Worm (Caenorhabditis elegans) whole organism, L4 larva: ENCODE measurements around the gene gcy-11.

Experiments used
- D1046.2 ChIP-seq: fragments of 200-800 bp; sonication (Bioruptor generic); IDR thresholded peaks from 2 replicates; pipeline ENCODE4 v1.3.6; 2022; ENCODE audit warnings: missing genetic modification characterization, missing compliant biosample characterization
- F37D6.2 ChIP-seq: sonication (generic microtip); optimal IDR thresholded peaks from 2 replicates; lab custom pipeline; 2016; ENCODE audit warnings: mild to moderate bottlenecking, missing genetic modification characterization, missing compliant biosample characterization
- R02D3.7 ChIP-seq: fragments of 150-350 bp; sonication (generic microtip); optimal IDR thresholded peaks from 3 replicates; lab custom pipeline; 2014; ENCODE audit warnings: missing biosample characterization, missing genetic modification characterization
- Y105C5A.15 ChIP-seq: fragments of 200-800 bp; sonication (Bioruptor generic); IDR thresholded peaks from 2 replicates; pipeline ENCODE4 v1.3.6; 2022; ENCODE audit warnings: missing genetic modification characterization, missing compliant biosample characterization
- Y48G9A.11 ChIP-seq: fragments of 200-800 bp; sonication (Bioruptor generic); IDR thresholded peaks from 2 replicates; pipeline ENCODE4 v1.3.6; 2022; ENCODE audit warnings: missing genetic modification reagents, missing genetic modification characterization, missing compliant biosample characterization
- Y5F2A.4 ChIP-seq: fragments of 200-800 bp; sonication (Bioruptor generic); optimal IDR thresholded peaks from 2 replicates; lab custom pipeline; 2018; ENCODE audit warnings: mild to moderate bottlenecking, missing genetic modification characterization, missing compliant biosample characterization
- ama-1 ChIP-seq: fragments of 150-350 bp; optimal IDR thresholded peaks from 2 replicates; lab custom pipeline; 2014; ENCODE audit warnings: inconsistent platforms, mixed read lengths
- attf-4 ChIP-seq: sonication (generic microtip); optimal IDR thresholded peaks from 3 replicates; lab custom pipeline; 2017; ENCODE audit warnings: missing biosample characterization, missing genetic modification characterization
- ceh-20 ChIP-seq: fragments of 200-800 bp; sonication (Bioruptor generic); IDR thresholded peaks from 2 replicates; pipeline ENCODE4 v1.3.6; 2022; ENCODE audit warnings: missing genetic modification reagents, missing genetic modification characterization, missing compliant biosample characterization
- ceh-28 ChIP-seq: fragments of 150-350 bp; optimal IDR thresholded peaks from 2 replicates; lab custom pipeline; 2014; ENCODE audit warnings: missing biosample characterization, missing genetic modification reagents, missing genetic modification characterization
- ceh-32 ChIP-seq: sonication (generic microtip); optimal IDR thresholded peaks from 2 replicates; lab custom pipeline; 2016; ENCODE audit warnings: mild to moderate bottlenecking, missing genetic modification characterization, missing compliant biosample characterization; ENCODE audit not compliant: poor library complexity
- ceh-44 ChIP-seq: fragments of 200-800 bp; sonication (Bioruptor generic); IDR thresholded peaks from 2 replicates; pipeline ENCODE4 v1.3.6; 2022; ENCODE audit warnings: missing genetic modification reagents, missing genetic modification characterization, missing compliant biosample characterization
- ceh-82 ChIP-seq: sonication (generic microtip); optimal IDR thresholded peaks from 2 replicates; lab custom pipeline; 2017; ENCODE audit warnings: missing biosample characterization, missing genetic modification characterization
- ctbp-1 ChIP-seq: fragments of 200-800 bp; sonication (Bioruptor generic); IDR thresholded peaks from 2 replicates; pipeline ENCODE4 v1.3.6; 2022; ENCODE audit warnings: missing genetic modification reagents, missing genetic modification characterization, missing compliant biosample characterization
- daf-12 ChIP-seq: fragments of 150-350 bp; optimal IDR thresholded peaks from 2 replicates; lab custom pipeline; 2014; ENCODE audit warnings: missing biosample characterization, missing genetic modification reagents, missing genetic modification characterization
- daf-19 ChIP-seq: fragments of 200-800 bp; sonication (Bioruptor generic); conservative IDR thresholded peaks from 2 replicates; pipeline ENCODE4 v1.3.6; 2022; ENCODE audit warnings: missing genetic modification characterization, missing compliant biosample characterization
- dmd-6 ChIP-seq: fragments of 200-800 bp; sonication (Bioruptor generic); IDR thresholded peaks from 2 replicates; pipeline ENCODE4 v1.3.6; 2022; ENCODE audit warnings: missing genetic modification reagents, missing genetic modification characterization, missing compliant biosample characterization
- dmd-9 ChIP-seq: fragments of 200-800 bp; sonication (Bioruptor generic); IDR thresholded peaks from 2 replicates; pipeline ENCODE4 v1.3.6; 2022; ENCODE audit warnings: missing genetic modification reagents, missing genetic modification characterization, missing compliant biosample characterization
- dpl-1 ChIP-seq: fragments of 150-350 bp; optimal IDR thresholded peaks from 2 replicates; lab custom pipeline; 2014; ENCODE audit warnings: missing biosample characterization, missing genetic modification reagents, missing genetic modification characterization
- dve-1 ChIP-seq: sonication (generic microtip); optimal IDR thresholded peaks from 2 replicates; lab custom pipeline; 2017; ENCODE audit warnings: antibody characterized with exemption, mild to moderate bottlenecking, missing genetic modification characterization, missing compliant biosample characterization; ENCODE audit not compliant: insufficient read depth
- fkh-10 ChIP-seq: fragments of 150-350 bp; optimal IDR thresholded peaks from 2 replicates; lab custom pipeline; 2014; ENCODE audit warnings: missing biosample characterization, missing genetic modification reagents, missing genetic modification characterization
- fos-1 ChIP-seq: fragments of 150-350 bp; optimal IDR thresholded peaks from 2 replicates; lab custom pipeline; 2014; ENCODE audit warnings: missing biosample characterization, missing genetic modification characterization
- gei-8 ChIP-seq: fragments of 200-800 bp; sonication (Bioruptor generic); optimal IDR thresholded peaks from 2 replicates; lab custom pipeline; 2018; ENCODE audit warnings: mild to moderate bottlenecking, missing genetic modification characterization, missing compliant biosample characterization
- jun-1 ChIP-seq: fragments of 150-350 bp; optimal IDR thresholded peaks from 2 replicates; lab custom pipeline; 2014; ENCODE audit warnings: missing biosample characterization, missing genetic modification reagents, missing genetic modification characterization
- lin-1 ChIP-seq: fragments of 200-800 bp; sonication (Bioruptor generic); IDR thresholded peaks from 2 replicates; pipeline ENCODE4 v1.3.6; 2022; ENCODE audit warnings: missing genetic modification reagents, missing genetic modification characterization, missing compliant biosample characterization
- lin-13 ChIP-seq: fragments of 150-350 bp; optimal IDR thresholded peaks from 2 replicates; lab custom pipeline; 2014; ENCODE audit warnings: missing biosample characterization, missing genetic modification reagents, missing genetic modification characterization
- lin-15B ChIP-seq: fragments of 150-350 bp; sonication (generic microtip); optimal IDR thresholded peaks from 3 replicates; lab custom pipeline; 2014; ENCODE audit warnings: missing biosample characterization, missing genetic modification characterization
- lin-29 ChIP-seq: fragments of 200-800 bp; sonication (Bioruptor generic); IDR thresholded peaks from 2 replicates; pipeline ENCODE4 v1.3.6; 2022; ENCODE audit warnings: missing genetic modification reagents, missing genetic modification characterization, missing compliant biosample characterization
- lin-38 ChIP-seq: fragments of 200-800 bp; sonication (Bioruptor generic); IDR thresholded peaks from 2 replicates; pipeline ENCODE4 v1.3.6; 2022; ENCODE audit warnings: missing genetic modification reagents, missing genetic modification characterization, missing compliant biosample characterization
- lin-39 ChIP-seq: fragments of 150-350 bp; optimal IDR thresholded peaks from 2 replicates; lab custom pipeline; 2014; ENCODE audit warnings: missing biosample characterization, missing genetic modification reagents, missing genetic modification characterization
- madf-5 ChIP-seq, 2 experiments: fragments of 200-800 bp; sonication (Bioruptor generic); IDR thresholded peaks; 2 replicates each; pipeline ENCODE4 v1.3.6; 2022; ENCODE audit warnings: missing compliant biosample characterization in 2 of 2, missing genetic modification characterization in 2 of 2
- mdl-1 ChIP-seq, 2 experiments: fragments of 150-350 bp in 1 of 2; sonication (generic microtip) in 1 of 2; optimal IDR thresholded peaks; 2 replicates each; lab custom pipeline; 2014 to 2017; ENCODE audit warnings: missing biosample characterization in 2 of 2, missing genetic modification characterization in 2 of 2
- mdt-29 ChIP-seq: fragments of 200-800 bp; sonication (Bioruptor generic); IDR thresholded peaks from 2 replicates; pipeline ENCODE4 v1.3.6; 2022; ENCODE audit warnings: missing genetic modification reagents, missing genetic modification characterization, missing compliant biosample characterization
- mep-1 ChIP-seq: fragments of 150-350 bp; sonication (generic microtip); optimal IDR thresholded peaks from 3 replicates; lab custom pipeline; 2014; ENCODE audit warnings: missing biosample characterization, missing genetic modification characterization
- mes-2 ChIP-seq: sonication (generic microtip); optimal IDR thresholded peaks from 2 replicates; lab custom pipeline; 2016; ENCODE audit warnings: missing genotype, mild to moderate bottlenecking, missing genetic modification characterization, missing compliant biosample characterization; ENCODE audit not compliant: poor library complexity, severe bottlenecking
- nhr-10 ChIP-seq: fragments of 150-350 bp; optimal IDR thresholded peaks from 2 replicates; lab custom pipeline; 2014; ENCODE audit warnings: missing biosample characterization, missing genetic modification characterization
- nhr-11 ChIP-seq: fragments of 150-350 bp; optimal IDR thresholded peaks from 2 replicates; lab custom pipeline; 2014; ENCODE audit warnings: missing biosample characterization, missing genetic modification characterization
- nhr-237 ChIP-seq: sonication (generic microtip); optimal IDR thresholded peaks from 2 replicates; lab custom pipeline; 2017; ENCODE audit warnings: missing biosample characterization, missing genetic modification characterization
- nhr-28 ChIP-seq: fragments of 150-350 bp; optimal IDR thresholded peaks from 2 replicates; lab custom pipeline; 2014; ENCODE audit warnings: missing biosample characterization, missing genetic modification characterization
- nhr-41 ChIP-seq: fragments of 200-800 bp; sonication (Bioruptor generic); IDR thresholded peaks from 2 replicates; pipeline ENCODE4 v1.3.6; 2022; ENCODE audit warnings: missing genetic modification reagents, missing genetic modification characterization, missing compliant biosample characterization
- nhr-48 ChIP-seq: sonication (generic microtip); optimal IDR thresholded peaks from 2 replicates; lab custom pipeline; 2016; ENCODE audit warnings: mild to moderate bottlenecking, missing genetic modification characterization, missing compliant biosample characterization
- nhr-76 ChIP-seq: fragments of 150-350 bp; optimal IDR thresholded peaks from 2 replicates; lab custom pipeline; 2014; ENCODE audit warnings: missing biosample characterization, missing genetic modification characterization
- nhr-77 ChIP-seq: fragments of 150-350 bp; optimal IDR thresholded peaks from 2 replicates; lab custom pipeline; 2014; ENCODE audit warnings: missing biosample characterization, missing genetic modification characterization
- pqm-1 ChIP-seq: sonication (generic microtip); optimal IDR thresholded peaks from 2 replicates; lab custom pipeline; 2017; ENCODE audit warnings: missing biosample characterization, missing genetic modification characterization
- set-16 ChIP-seq: fragments of 200-800 bp; sonication (Bioruptor generic); IDR thresholded peaks from 2 replicates; pipeline ENCODE4 v1.3.6; 2022; ENCODE audit warnings: missing genetic modification reagents, missing genetic modification characterization, missing compliant biosample characterization
- spr-1 ChIP-seq: sonication (generic microtip); optimal IDR thresholded peaks from 2 replicates; lab custom pipeline; 2016; ENCODE audit warnings: mild to moderate bottlenecking, missing genetic modification characterization, missing compliant biosample characterization
- tra-1 ChIP-seq: fragments of 200-800 bp; sonication (Bioruptor generic); IDR thresholded peaks from 2 replicates; pipeline ENCODE4 v1.3.6; 2022; ENCODE audit warnings: missing genetic modification reagents, missing genetic modification characterization, missing compliant biosample characterization
- unc-130 ChIP-seq: sonication (generic microtip); optimal IDR thresholded peaks from 2 replicates; lab custom pipeline; 2016; ENCODE audit warnings: missing genetic modification reagents, missing genetic modification characterization, missing compliant biosample characterization
- unc-62 ChIP-seq, 3 experiments: fragments of 150-350 bp in 1 of 3; sonication (generic microtip); optimal IDR thresholded peaks in 2 of 3; peaks in 1 of 3; 1 replicate in 1 of 3; 2 replicates in 2 of 3; lab custom pipeline; 2014 to 2017; ENCODE audit warnings: missing biosample characterization in 3 of 3, missing genetic modification characterization in 3 of 3, missing genetic modification reagents in 3 of 3, missing genotype in 1 of 3
- zag-1 ChIP-seq: fragments of 150-350 bp; optimal IDR thresholded peaks from 2 replicates; lab custom pipeline; 2014; ENCODE audit warnings: missing biosample characterization, missing genetic modification characterization
- zfp-2 ChIP-seq: sonication (generic microtip); optimal IDR thresholded peaks from 2 replicates; lab custom pipeline; 2016; ENCODE audit warnings: mild to moderate bottlenecking, missing genetic modification characterization, missing compliant biosample characterization
- zfp-3 ChIP-seq: fragments of 200-800 bp; sonication (Bioruptor generic); conservative IDR thresholded peaks from 2 replicates; pipeline ENCODE4 v1.3.6; 2022; ENCODE audit warnings: missing genetic modification reagents, missing genetic modification characterization, missing compliant biosample characterization

Gene gcy-11

DNA sequence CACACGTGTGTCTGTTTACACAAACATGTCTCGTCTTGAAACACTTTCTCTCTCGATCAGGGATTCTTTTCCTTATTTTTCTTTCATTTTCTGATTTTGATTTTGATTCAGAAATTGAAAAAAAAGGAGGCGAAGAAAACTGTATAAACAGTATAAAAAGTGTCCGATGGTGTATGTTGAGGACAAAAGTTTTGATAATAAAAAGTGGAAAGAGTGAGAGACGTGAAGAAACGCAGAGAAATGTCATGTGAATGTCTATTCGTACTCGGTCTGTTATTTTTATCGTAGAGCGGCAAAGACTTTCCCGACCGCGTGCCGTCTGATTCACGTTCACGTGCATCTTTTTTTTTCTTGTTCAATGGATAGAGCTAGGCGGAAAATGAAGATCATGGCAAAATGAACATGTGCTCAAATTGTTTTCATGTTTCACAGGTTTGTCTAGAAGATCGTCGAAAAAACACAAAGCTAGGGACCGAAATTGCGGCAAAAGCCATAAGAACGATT lies 8.4 kb upstream of the gcy-11 start (continued):
- no peak for TF ChIP-seq Y48G9A.11 (GFP tag; lab: Robert Waterston, UW)
- peak; percentile 75 for TF ChIP-seq nhr-77
- TF ChIP-seq ceh-32 (tag; lab: Kevin White, UChicago) = no peak
- TF ChIP-seq F37D6.2 (tag; lab: Kevin White, UChicago) = no peak
- TF ChIP-seq Y105C5A.15 (GFP tag; lab: Robert Waterston, UW) = no peak
- peak in 1 of 2 experiments; percentile 94 for TF ChIP-seq unc-62 (GFP tag; optimal IDR thresholded peaks at IDR 0.05 in 1 of 2; lab: Kevin White, UChicago)
- no peak for TF ChIP-seq unc-62 (tag; optimal IDR thresholded peaks at IDR 0.05; lab: Kevin White, UChicago)
- no peak for TF ChIP-seq D1046.2 (GFP tag; lab: Robert Waterston, UW)
- TF ChIP-seq ctbp-1 (GFP tag; lab: Robert Waterston, UW) = peak; percentile 30; the same call in 1 of the 2 replicates
- TF ChIP-seq spr-1 (tag; lab: Kevin White, UChicago) = no peak
- peak; percentile 75 for TF ChIP-seq mdt-29
- no peak for TF ChIP-seq attf-4 (tag; lab: Kevin White, UChicago)
- TF ChIP-seq lin-29 (GFP tag; lab: Robert Waterston, UW) = peak; percentile 59; the same call in 1 of the 2 replicates
- TF ChIP-seq gei-8 (GFP tag; lab: Kevin White, UChicago) = peak; percentile 70
- TF ChIP-seq lin-38 (GFP tag; lab: Robert Waterston, UW) = no peak
- no peak for TF ChIP-seq mes-2
- TF ChIP-seq zfp-3 = no peak
- TF ChIP-seq lin-13 = peak; percentile 21
- no peak for TF ChIP-seq Y5F2A.4 (GFP tag; lab: Kevin White, UChicago)
- TF ChIP-seq lin-15B (tag; lab: Kevin White, UChicago) = no peak
- TF ChIP-seq lin-39 (tag; lab: Kevin White, UChicago) = no peak
- TF ChIP-seq R02D3.7 = no peak
- peak; percentile 2 for TF ChIP-seq ama-1 (lab: Kevin White, UChicago)
- TF ChIP-seq dmd-9 (GFP tag; lab: Robert Waterston, UW) = no peak
- TF ChIP-seq mdl-1 (tag; optimal IDR thresholded peaks at IDR 0.05; lab: Kevin White, UChicago) = peak; percentile 82 to 99
- TF ChIP-seq nhr-28 (tag; lab: Kevin White, UChicago) = peak; percentile 92
- TF ChIP-seq ceh-28 (tag; lab: Kevin White, UChicago) = no peak
- TF ChIP-seq fos-1 (tag; lab: Kevin White, UChicago) = peak; percentile 2
- TF ChIP-seq ceh-20 = peak; percentile 35; the same call in 1 of the 2 replicates
- TF ChIP-seq dpl-1 (GFP tag; lab: Kevin White, UChicago) = no peak
- TF ChIP-seq nhr-48 (tag; lab: Kevin White, UChicago) = peak; percentile 92
- TF ChIP-seq ceh-82 = no peak
- TF ChIP-seq nhr-76 = peak; percentile 47
- TF ChIP-seq daf-19 (GFP tag; lab: Robert Waterston, UW) = no peak
- no peak for TF ChIP-seq nhr-10 (tag; lab: Kevin White, UChicago)
- no peak for TF ChIP-seq madf-5 (GFP tag; IDR thresholded peaks at IDR 0.05; lab: Robert Waterston, UW)
- TF ChIP-seq nhr-41 (GFP tag; lab: Robert Waterston, UW) = no peak
- no peak for TF ChIP-seq nhr-237 (tag; lab: Kevin White, UChicago)
- TF ChIP-seq nhr-11 = peak; percentile 78
- no peak for TF ChIP-seq zfp-2 (tag; lab: Kevin White, UChicago)
- 0 out of 2 replicates have a peak, but pooled peaks have one; percentile 8 for TF ChIP-seq set-16 (GFP tag; lab: Robert Waterston, UW)
- TF ChIP-seq zag-1 = no peak
- peak; percentile 93 for TF ChIP-seq tra-1 (GFP tag; lab: Robert Waterston, UW)
- TF ChIP-seq fkh-10 (GFP tag; lab: Kevin White, UChicago) = no peak
- TF ChIP-seq dmd-6 (GFP tag; lab: Robert Waterston, UW) = peak; percentile 100
- TF ChIP-seq dve-1 (tag; lab: Kevin White, UChicago) = peak; percentile 84
- peak; percentile 58 for TF ChIP-seq mep-1
- no peak for TF ChIP-seq ceh-44
- TF ChIP-seq lin-1 = peak; percentile 63
- no peak for TF ChIP-seq daf-12 (tag; lab: Kevin White, UChicago)
- peak; percentile 16 for TF ChIP-seq jun-1 (tag; lab: Kevin White, UChicago)
- TF ChIP-seq pqm-1 (tag; lab: Kevin White, UChicago) = peak; percentile 31
- TF ChIP-seq unc-130 (GFP tag; lab: Kevin White, UChicago) = no peak
